Fruit fly (Drosophila melanogaster) whole organism, prepupa: ENCODE measurements around the gene CG17207.

Experiments
- CG10669 ChIP-seq: fragments of 200-800 bp; sonication (Bioruptor generic); optimal IDR thresholded peaks from 3 replicates; lab custom pipeline; 2018; ENCODE audit warnings: missing biosample characterization, mild to moderate bottlenecking, missing genetic modification characterization, moderate library complexity
- CG11762 ChIP-seq: fragments of 200-800 bp; sonication (Bioruptor generic); optimal IDR thresholded peaks from 3 replicates; lab custom pipeline; 2016; ENCODE audit warnings: missing biosample characterization, missing genetic modification characterization; ENCODE audit not compliant: insufficient read depth
- CG11902 ChIP-seq: fragments of 200-800 bp; sonication (Bioruptor generic); optimal IDR thresholded peaks from 3 replicates; lab custom pipeline; 2016; ENCODE audit warnings: missing biosample characterization, missing genetic modification characterization
- CG3032 ChIP-seq: fragments of 200-800 bp; optimal IDR thresholded peaks from 2 replicates; lab custom pipeline; 2019; ENCODE audit warnings: missing biosample characterization, mild to moderate bottlenecking, missing genetic modification characterization, moderate library complexity
- CG31627 ChIP-seq: fragments of 200-800 bp; sonication (Bioruptor generic); optimal IDR thresholded peaks from 3 replicates; lab custom pipeline; 2016; ENCODE audit warnings: missing biosample characterization, missing genetic modification characterization
- CG34406 ChIP-seq: fragments of 200-800 bp; sonication (Bioruptor generic); optimal IDR thresholded peaks from 3 replicates; lab custom pipeline; 2016; ENCODE audit warnings: missing biosample characterization, missing genetic modification characterization
- CG4318 ChIP-seq: fragments of 200-800 bp; sonication (Bioruptor generic); optimal IDR thresholded peaks from 3 replicates; lab custom pipeline; 2017; ENCODE audit warnings: missing biosample characterization, mild to moderate bottlenecking, missing genetic modification characterization
- CG6163 ChIP-seq: fragments of 200-800 bp; sonication (Bioruptor generic); IDR thresholded peaks from 3 replicates; pipeline ENCODE4 v1.3.6; 2022; ENCODE audit warnings: missing biosample characterization, missing genetic modification characterization
- CG6854 ChIP-seq: fragments of 200-800 bp; sonication (Bioruptor generic); optimal IDR thresholded peaks from 2 replicates; lab custom pipeline; 2017; ENCODE audit warnings: missing biosample characterization, mild to moderate bottlenecking, missing genetic modification characterization
- CG8119 ChIP-seq: fragments of 200-800 bp; sonication (Bioruptor generic); IDR thresholded peaks from 3 replicates; pipeline ENCODE4 v1.3.6; 2022; ENCODE audit warnings: missing biosample characterization, missing genetic modification characterization
- CG8319 ChIP-seq: fragments of 200-800 bp; sonication (Bioruptor generic); optimal IDR thresholded peaks from 3 replicates; lab custom pipeline; 2016; ENCODE audit warnings: missing biosample characterization, missing genetic modification characterization
- CG8632 ChIP-seq: fragments of 200-800 bp; sonication (Bioruptor generic); optimal IDR thresholded peaks from 3 replicates; lab custom pipeline; 2016; ENCODE audit warnings: missing biosample characterization, missing genetic modification characterization
- CG9139 ChIP-seq: fragments of 200-800 bp; sonication (Bioruptor generic); optimal IDR thresholded peaks from 3 replicates; lab custom pipeline; 2017; ENCODE audit warnings: missing biosample characterization, mild to moderate bottlenecking, missing genetic modification characterization
- Eip78C ChIP-seq: fragments of 200-800 bp; sonication (Bioruptor generic); peaks from one replicate; lab custom pipeline; 2016; ENCODE audit warnings: missing biosample characterization, missing genetic modification characterization
- Eip93F ChIP-seq: fragments of 200-800 bp; sonication (Bioruptor generic); optimal IDR thresholded peaks from 2 replicates; lab custom pipeline; 2016; ENCODE audit warnings: missing biosample characterization, mild to moderate bottlenecking, missing genetic modification characterization
- Ets21C ChIP-seq: fragments of 200-800 bp; sonication (Bioruptor generic); optimal IDR thresholded peaks from 3 replicates; lab custom pipeline; 2016; ENCODE audit warnings: missing biosample characterization, missing genetic modification characterization
- Ets96B ChIP-seq: fragments of 200-800 bp; optimal IDR thresholded peaks from 2 replicates; lab custom pipeline; 2019; ENCODE audit warnings: missing biosample characterization, mild to moderate bottlenecking, missing genetic modification characterization, moderate library complexity
- Hr38 ChIP-seq: sonication (Bioruptor generic); optimal IDR thresholded peaks from 2 replicates; lab custom pipeline; 2016; ENCODE audit warnings: missing biosample characterization, missing genetic modification characterization
- Hr39 ChIP-seq: fragments of 200-800 bp; sonication (Bioruptor generic); optimal IDR thresholded peaks from 2 replicates; lab custom pipeline; 2016; ENCODE audit warnings: missing biosample characterization, missing genetic modification characterization
- Lpt ChIP-seq: fragments of 200-800 bp; sonication (Bioruptor generic); optimal IDR thresholded peaks from 3 replicates; lab custom pipeline; 2016; ENCODE audit warnings: missing biosample characterization, missing genetic modification characterization
- Met ChIP-seq: fragments of 200-800 bp; sonication (Bioruptor generic); optimal IDR thresholded peaks from 3 replicates; lab custom pipeline; 2016; ENCODE audit warnings: missing biosample characterization, missing genetic modification characterization
- Sox14 ChIP-seq: fragments of 200-800 bp; sonication (Bioruptor generic); optimal IDR thresholded peaks from 3 replicates; lab custom pipeline; 2016; ENCODE audit warnings: missing biosample characterization, missing genetic modification characterization
- Sox15 ChIP-seq: fragments of 200-800 bp; sonication (Bioruptor generic); optimal IDR thresholded peaks from 3 replicates; lab custom pipeline; 2016; ENCODE audit warnings: missing biosample characterization, missing genetic modification characterization
- achi ChIP-seq: fragments of 200-800 bp; sonication (Bioruptor generic); optimal IDR thresholded peaks from 3 replicates; lab custom pipeline; 2016; ENCODE audit warnings: missing biosample characterization, missing genetic modification characterization
- acj6 ChIP-seq: fragments of 200-800 bp; sonication (Bioruptor generic); optimal IDR thresholded peaks from 3 replicates; lab custom pipeline; 2016; ENCODE audit warnings: missing biosample characterization, missing genetic modification characterization
- dac ChIP-seq: fragments of 200-800 bp; sonication (Bioruptor generic); optimal IDR thresholded peaks from 2 replicates; lab custom pipeline; 2017; ENCODE audit warnings: missing biosample characterization, mild to moderate bottlenecking, missing genetic modification characterization
- dsx ChIP-seq: fragments of 200-800 bp; optimal IDR thresholded peaks from 3 replicates; lab custom pipeline; 2019; ENCODE audit warnings: missing biosample characterization, mild to moderate bottlenecking, missing genetic modification characterization, moderate library complexity; ENCODE audit not compliant: poor library complexity, severe bottlenecking
- eg ChIP-seq: fragments of 200-800 bp; sonication (Bioruptor generic); IDR thresholded peaks from 3 replicates; pipeline ENCODE4 v1.3.6; 2022; ENCODE audit warnings: missing biosample characterization, missing genetic modification characterization
- esn ChIP-seq: fragments of 200-800 bp; sonication (Bioruptor generic); optimal IDR thresholded peaks from 2 replicates; lab custom pipeline; 2016; ENCODE audit warnings: missing biosample characterization, mild to moderate bottlenecking, missing genetic modification characterization, moderate library complexity
- fd59A ChIP-seq: fragments of 200-800 bp; sonication (Bioruptor generic); optimal IDR thresholded peaks from 2 replicates; lab custom pipeline; 2017; ENCODE audit warnings: missing biosample characterization, mild to moderate bottlenecking, missing genetic modification characterization, missing genetic modification reagents
- fd85E ChIP-seq: fragments of 200-800 bp; sonication (Bioruptor generic); optimal IDR thresholded peaks from 3 replicates; lab custom pipeline; 2016; ENCODE audit warnings: missing biosample characterization, missing genetic modification characterization
- lz ChIP-seq: fragments of 200-800 bp; sonication (Bioruptor generic); optimal IDR thresholded peaks from 3 replicates; lab custom pipeline; 2016; ENCODE audit warnings: missing biosample characterization, missing genetic modification characterization
- spab ChIP-seq: fragments of 200-800 bp; sonication (Bioruptor generic); optimal IDR thresholded peaks from 2 replicates; lab custom pipeline; 2017; ENCODE audit warnings: missing biosample characterization, mild to moderate bottlenecking, missing genetic modification characterization, missing genetic modification reagents
- ss ChIP-seq, 2 experiments: fragments of 200-800 bp; sonication (Bioruptor generic); optimal IDR thresholded peaks; 2 replicates in 1 of 2; 3 replicates in 1 of 2; lab custom pipeline; 2017 to 2018; ENCODE audit warnings: mild to moderate bottlenecking in 2 of 2, missing biosample characterization in 2 of 2, missing genetic modification characterization in 2 of 2, moderate library complexity in 1 of 2
- svp ChIP-seq: fragments of 200-800 bp; sonication (Bioruptor generic); peaks from one replicate; lab custom pipeline; 2016; ENCODE audit warnings: missing biosample characterization, missing genetic modification characterization
- topi ChIP-seq: fragments of 200-800 bp; sonication (Bioruptor generic); optimal IDR thresholded peaks from 3 replicates; lab custom pipeline; 2016; ENCODE audit warnings: missing biosample characterization, missing genetic modification characterization
- vri ChIP-seq: fragments of 200-800 bp; sonication (Bioruptor generic); optimal IDR thresholded peaks from 3 replicates; lab custom pipeline; 2016; ENCODE audit warnings: missing biosample characterization, mild to moderate bottlenecking, missing genetic modification characterization

CG17207 gene

dm6 chr3R:12442601-12443533 lies 3.9 kb upstream of the CG17207 start (continued):
- peak; percentile 18 for TF ChIP-seq CG4318 (GFP tag; lab: Kevin White, UChicago)
- peak; percentile 64 for TF ChIP-seq vri (GFP tag; lab: Kevin White, UChicago)
- TF ChIP-seq fd85E (GFP tag; lab: Kevin White, UChicago), result no peak
- no peak for TF ChIP-seq spab (GFP tag; lab: Kevin White, UChicago)
- TF ChIP-seq CG31627, result peak; percentile 27
- no peak for TF ChIP-seq CG9139 (GFP tag; lab: Kevin White, UChicago)
- no peak for TF ChIP-seq Hr38
- peak; percentile 39; the same call in 2 of the 3 replicates for TF ChIP-seq CG8119 (GFP tag; lab: Robert Waterston, UW)
- peak; percentile 63; the same call in 2 of the 3 replicates for TF ChIP-seq CG6163 (GFP tag; lab: Robert Waterston, UW)
- peak; percentile 33 for TF ChIP-seq Lpt (GFP tag; lab: Kevin White, UChicago)
- TF ChIP-seq CG8632 (GFP tag; lab: Kevin White, UChicago), result no peak

DNA sequence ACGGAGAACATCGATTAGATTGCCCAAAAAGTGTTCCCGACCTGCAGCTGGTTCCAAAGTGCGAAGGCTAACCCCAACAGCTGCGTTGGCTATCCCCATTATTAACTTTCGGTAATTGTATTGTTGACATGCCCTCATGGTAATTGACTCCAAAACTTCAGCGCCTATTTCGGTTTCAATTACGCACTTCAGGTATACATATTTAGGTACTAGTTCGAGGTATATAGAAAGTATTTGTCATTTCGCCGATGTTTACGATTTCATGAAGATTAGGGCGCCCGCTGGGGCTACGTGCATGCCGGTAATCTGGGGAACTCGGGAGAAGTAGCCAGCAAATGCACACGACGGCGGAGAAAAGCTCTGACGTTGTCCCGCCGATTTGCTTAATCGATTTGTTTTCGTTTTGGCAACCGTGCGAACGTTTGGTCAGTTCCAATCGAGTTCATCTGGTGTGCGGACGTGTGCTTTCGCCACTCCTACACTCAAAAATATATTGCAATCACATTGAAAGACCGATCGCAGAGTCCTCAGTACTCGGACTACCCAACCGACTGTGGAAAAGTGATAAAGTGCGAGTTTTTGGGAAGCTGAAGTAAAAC lies 2.2 kb upstream of the CG17207 start:
- TF ChIP-seq vri (GFP tag; lab: Kevin White, UChicago), result peak; percentile 70
- TF ChIP-seq CG8119 (GFP tag; lab: Robert Waterston, UW), result 0 out of 3 replicates have a peak, but pooled peaks have one; percentile 32
- TF ChIP-seq Eip93F (GFP tag; lab: Kevin White, UChicago), result no peak
- no peak for TF ChIP-seq CG11902
- TF ChIP-seq svp (GFP tag; lab: Kevin White, UChicago), result peak; percentile 53
- TF ChIP-seq Eip78C, result peak; percentile 27
- TF ChIP-seq fd59A, result no peak
- no peak for TF ChIP-seq dac

dm6 chr3R:12439401-12440143 lies 633 bp upstream of the CG17207 start, which contains the start of gene Desat1:
Gene Desat1 (plus strand): TSS chr3R:12439600.
- TF ChIP-seq Eip78C (peak; percentile 66), ss (GFP tag; optimal IDR thresholded peaks at IDR 0.05; lab: Kevin White, UChicago) (no peak), esn (GFP tag; lab: Kevin White, UChicago) (peak; percentile 43)

- TF ChIP-seq dac (no peak), Hr39 (GFP tag; lab: Kevin White, UChicago) (no peak), Lpt (GFP tag; lab: Kevin White, UChicago) (no peak), CG11762 (GFP tag; lab: Kevin White, UChicago) (no peak), dsx (GFP tag; lab: Kevin White, UChicago) (no peak), achi (GFP tag; lab: Kevin White, UChicago) (no peak), Ets21C (no peak), CG6854 (GFP tag; lab: Kevin White, UChicago) (no peak), CG34406 (no peak), CG10669 (no peak), CG6163 (GFP tag; lab: Robert Waterston, UW) (no peak), vri (GFP tag; lab: Kevin White, UChicago) (no peak), svp (GFP tag; lab: Kevin White, UChicago) (no peak), CG8632 (GFP tag; lab: Kevin White, UChicago) (no peak)
Measured at dm6 chr3R:12435948-12436347, 3.0 kb downstream of the CG17207 start, which contains the start of gene Desat2. Gene Desat2 (plus strand): TSS chr3R:12436248.

dm6 chr3R:12433764-12434163 lies 5.2 kb downstream of the CG17207 start, which contains the start of the genes Aos1 and Srlp:
Gene Aos1 (minus strand): TSS chr3R:12433822.
Gene Srlp (plus strand): TSS chr3R:12434098.
- peak; percentile 47 for TF ChIP-seq Eip78C
- TF ChIP-seq topi (GFP tag; lab: Kevin White, UChicago), result peak; percentile 14
- TF ChIP-seq lz (GFP tag; lab: Kevin White, UChicago), result peak; percentile 2
- TF ChIP-seq CG6854 (GFP tag; lab: Kevin White, UChicago), result no peak
- peak; percentile 10 for TF ChIP-seq CG8319
- TF ChIP-seq eg (GFP tag; lab: Robert Waterston, UW), result no peak
- TF ChIP-seq Ets96B (tag; lab: Kevin White, UChicago), result peak; percentile 35
- peak; percentile 45 for TF ChIP-seq dsx (GFP tag; lab: Kevin White, UChicago)
- peak; percentile 70 for TF ChIP-seq CG3032 (tag; lab: Kevin White, UChicago)
- TF ChIP-seq Sox15 (GFP tag; lab: Kevin White, UChicago), result no peak
- peak; percentile 43 for TF ChIP-seq esn (GFP tag; lab: Kevin White, UChicago)
- peak; percentile 14 for TF ChIP-seq Lpt (GFP tag; lab: Kevin White, UChicago)
- TF ChIP-seq Sox14 (GFP tag; lab: Kevin White, UChicago), result peak; percentile 52
- no peak for TF ChIP-seq Met
- TF ChIP-seq acj6, result no peak
